Fruit fly (Drosophila melanogaster): ENCODE results near the gene lilli.

- no peak for TF ChIP-seq Myc (optimal IDR thresholded peaks at IDR 0.05)
- TF ChIP-seq psq (optimal IDR thresholded peaks at IDR 0.05) = no peak
Observed at dm6 chr2L:2986776-2987175, 101.0 kb downstream of the lilli start.

Measured in Kc167 (cell line).